Worm (Caenorhabditis elegans) whole organism, midembryonic: ENCODE measurements around the gene srlf-5.

Experiments
- T22C8.4 ChIP-seq: fragments of 200-800 bp; sonication (Bioruptor generic); IDR thresholded peaks from 2 replicates; pipeline ENCODE4 v1.3.6; 2022; ENCODE audit warnings: missing genetic modification characterization, missing compliant biosample characterization
- cog-1 ChIP-seq: sonication (generic microtip); optimal IDR thresholded peaks from 2 replicates; lab custom pipeline; 2016; ENCODE audit warnings: missing genetic modification characterization, missing compliant biosample characterization
- flt-1 ChIP-seq: fragments of 200-800 bp; sonication (Bioruptor generic); IDR thresholded peaks from 2 replicates; pipeline ENCODE4 v1.3.6; 2022; ENCODE audit warnings: missing genetic modification characterization, missing compliant biosample characterization
- klf-2 ChIP-seq: fragments of 200-800 bp; sonication (Bioruptor generic); conservative IDR thresholded peaks from 2 replicates; pipeline ENCODE4 v1.3.6; 2022; ENCODE audit warnings: missing genetic modification reagents, missing genetic modification characterization, missing compliant biosample characterization
- med-1 ChIP-seq: sonication (generic microtip); optimal IDR thresholded peaks from 2 replicates; lab custom pipeline; 2017; ENCODE audit warnings: missing genetic modification characterization, mild to moderate bottlenecking, missing compliant biosample characterization, antibody characterized with exemption, missing genetic modification reagents; ENCODE audit not compliant: insufficient read depth
- ref-1 ChIP-seq: fragments of 200-800 bp; sonication (Bioruptor generic); conservative IDR thresholded peaks from 2 replicates; pipeline ENCODE4 v1.3.6; 2022; ENCODE audit warnings: missing genetic modification reagents, missing genetic modification characterization, missing compliant biosample characterization
- tab-1 ChIP-seq: fragments of 200-800 bp; sonication (Bioruptor generic); IDR thresholded peaks from 2 replicates; pipeline ENCODE4 v1.3.6; 2022; ENCODE audit warnings: missing genetic modification characterization, missing compliant biosample characterization
- ztf-23 ChIP-seq: fragments of 200-800 bp; sonication (Bioruptor generic); IDR thresholded peaks from 2 replicates; pipeline ENCODE4 v1.3.6; 2022; ENCODE audit warnings: missing genetic modification reagents, missing genetic modification characterization, missing compliant biosample characterization
- ztf-29 ChIP-seq: fragments of 200-800 bp; sonication (Bioruptor generic); IDR thresholded peaks from 2 replicates; pipeline ENCODE4 v1.3.6; 2022; ENCODE audit warnings: missing genetic modification reagents, missing genetic modification characterization, missing compliant biosample characterization

The srlf-5 gene

DNA sequence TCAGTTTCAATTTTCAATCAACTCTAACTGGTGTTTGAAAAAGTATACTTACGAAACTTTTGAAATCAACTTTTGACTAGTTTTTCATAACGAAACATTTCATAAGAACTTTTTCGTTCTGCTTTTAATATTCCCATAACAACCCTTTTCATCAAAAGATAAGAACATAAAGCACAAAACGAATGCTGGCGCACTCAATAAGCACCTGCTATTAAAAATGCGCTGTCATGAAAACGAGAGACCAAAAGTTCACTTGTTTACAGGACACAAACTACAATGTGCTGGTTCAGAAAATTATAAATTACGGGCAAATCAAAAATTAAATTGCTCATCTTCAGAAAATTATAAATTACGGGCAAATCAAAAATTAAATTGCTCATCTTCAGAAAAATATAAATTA lies 35.5 kb downstream of the srlf-5 start:
- TF ChIP-seq ref-1 = no peak
- TF ChIP-seq ztf-23 (GFP tag; lab: Robert Waterston, UW) = no peak
- TF ChIP-seq cog-1 (tag; lab: Kevin White, UChicago) = no peak
- TF ChIP-seq klf-2 = no peak
- TF ChIP-seq flt-1 = no peak
- no peak for TF ChIP-seq T22C8.4 (GFP tag; lab: Robert Waterston, UW)
- TF ChIP-seq tab-1 (GFP tag; lab: Robert Waterston, UW) = no peak
- no peak for TF ChIP-seq med-1
- no peak for TF ChIP-seq ztf-29

DNA sequence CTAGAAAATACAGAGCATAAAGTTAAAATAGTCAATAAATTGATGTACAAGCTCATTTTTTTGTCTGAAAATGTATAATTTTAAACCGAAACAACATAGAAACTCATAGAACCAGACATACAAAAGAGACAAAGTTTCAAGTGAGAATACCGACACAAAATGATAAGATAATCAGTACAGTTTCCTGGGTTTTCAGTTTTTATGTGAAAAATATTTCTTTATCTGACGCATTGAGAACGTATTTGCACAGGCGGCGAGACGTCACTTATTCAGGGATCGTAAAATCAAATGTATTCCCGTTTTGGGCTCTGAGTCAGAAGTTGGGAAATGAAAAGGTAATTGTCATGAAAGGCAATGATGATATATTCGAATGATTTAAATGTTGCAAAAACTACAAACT lies 36.1 kb downstream of the srlf-5 start, which contains the start of gene K08D8.6:
Gene K08D8.6, minus strand, starts transcription at position 64 of the 400 bp plus-strand sequence.
- TF ChIP-seq T22C8.4 (GFP tag; lab: Robert Waterston, UW) (no peak), med-1 (no peak), cog-1 (tag; lab: Kevin White, UChicago) (no peak), ztf-29 (no peak), ref-1 (no peak), flt-1 (no peak), tab-1 (GFP tag; lab: Robert Waterston, UW) (no peak), ztf-23 (GFP tag; lab: Robert Waterston, UW) (no peak)

DNA sequence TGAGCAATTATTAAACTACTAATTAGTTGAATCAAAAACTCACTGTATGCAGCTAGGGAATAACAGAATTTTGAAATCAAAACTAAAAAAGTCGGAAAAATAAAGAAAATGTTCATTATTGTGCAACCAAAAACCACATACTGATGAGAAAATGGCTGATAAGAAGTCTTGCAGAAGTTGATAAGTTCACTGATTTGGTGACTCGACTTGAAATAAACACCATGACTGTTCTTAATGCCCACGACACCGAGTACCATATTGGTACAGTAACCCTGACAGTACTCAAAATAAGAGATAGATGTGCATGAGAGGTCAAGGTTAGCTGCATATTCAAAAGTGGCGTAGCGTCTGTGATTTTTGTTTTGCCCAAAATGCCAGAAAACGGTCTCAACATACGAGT lies 40.5 kb downstream of the srlf-5 start:
- TF ChIP-seq ref-1 (no peak), klf-2 (no peak), T22C8.4 (GFP tag; lab: Robert Waterston, UW) (no peak), tab-1 (GFP tag; lab: Robert Waterston, UW) (no peak), ztf-29 (no peak), cog-1 (tag; lab: Kevin White, UChicago) (no peak), med-1 (no peak), ztf-23 (GFP tag; lab: Robert Waterston, UW) (no peak), flt-1 (no peak)

ce11 chrIV:12883190-12883589 lies 43.3 kb downstream of the srlf-5 start, which contains the start of gene ZK896.4:
Gene ZK896.4 (minus strand): TSS chrIV:12883290.
- TF ChIP-seq klf-2 (no peak), ztf-29 (no peak), cog-1 (tag; lab: Kevin White, UChicago) (no peak), ztf-23 (GFP tag; lab: Robert Waterston, UW) (no peak), T22C8.4 (GFP tag; lab: Robert Waterston, UW) (no peak), ref-1 (no peak), flt-1 (no peak), tab-1 (GFP tag; lab: Robert Waterston, UW) (no peak), med-1 (no peak)

ce11 chrIV:12879557-12879956 lies 47.0 kb downstream of the srlf-5 start, which contains the start of gene ZK896.5:
Gene ZK896.5 (minus strand): TSS chrIV:12879645.
- TF ChIP-seq ztf-23 (GFP tag; lab: Robert Waterston, UW) (no peak), cog-1 (tag; lab: Kevin White, UChicago) (no peak), tab-1 (GFP tag; lab: Robert Waterston, UW) (no peak), ref-1 (no peak), med-1 (no peak)

ce11 chrIV:12876558-12876957 lies 50.0 kb downstream of the srlf-5 start:
- TF ChIP-seq ztf-29 (no peak), klf-2 (no peak), flt-1 (no peak), tab-1 (GFP tag; lab: Robert Waterston, UW) (no peak), ztf-23 (GFP tag; lab: Robert Waterston, UW) (no peak), med-1 (no peak), ref-1 (no peak), cog-1 (tag; lab: Kevin White, UChicago) (no peak), T22C8.4 (GFP tag; lab: Robert Waterston, UW) (no peak)
